Worm (Caenorhabditis elegans): ENCODE measurements around the gene F59B10.4.
A peak's percentile ranks its signal among the peaks of the same experiment; 100 is the strongest.

Gene F59B10.4

DNA sequence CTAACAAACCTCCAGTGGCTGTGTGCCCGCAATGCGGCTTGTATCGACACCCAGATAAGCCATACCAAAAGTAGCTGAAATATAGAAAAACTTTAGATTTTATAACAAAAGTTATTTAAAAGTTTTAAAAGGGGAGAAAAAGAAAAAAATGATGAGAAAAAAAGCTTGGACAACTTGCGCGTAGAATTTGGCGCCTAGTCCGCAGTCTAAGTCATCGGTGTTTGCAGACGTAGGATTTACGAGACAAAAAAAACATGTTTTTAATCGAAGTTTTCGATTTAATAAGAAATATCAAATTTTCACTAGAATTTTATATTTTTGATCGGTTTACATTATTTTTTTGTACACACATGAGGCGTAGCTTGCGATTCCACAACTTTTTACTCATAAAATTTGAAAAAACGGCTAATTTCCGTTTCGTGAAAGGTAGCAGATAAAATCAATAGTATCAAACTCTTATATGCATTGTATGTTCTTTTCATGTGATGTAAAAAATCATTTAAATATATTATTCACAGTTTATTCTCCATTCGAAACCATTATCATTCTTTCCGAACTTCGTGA lies 23.1 kb upstream of the F59B10.4 start, which contains the start of gene pro-1 (continued):
- no peak for TF ChIP-seq hpl-2 (GFP tag; optimal IDR thresholded peaks at IDR 0.05)
- TF ChIP-seq lin-13 (GFP tag; optimal IDR thresholded peaks at IDR 0.05), result peak; percentile 77

DNA sequence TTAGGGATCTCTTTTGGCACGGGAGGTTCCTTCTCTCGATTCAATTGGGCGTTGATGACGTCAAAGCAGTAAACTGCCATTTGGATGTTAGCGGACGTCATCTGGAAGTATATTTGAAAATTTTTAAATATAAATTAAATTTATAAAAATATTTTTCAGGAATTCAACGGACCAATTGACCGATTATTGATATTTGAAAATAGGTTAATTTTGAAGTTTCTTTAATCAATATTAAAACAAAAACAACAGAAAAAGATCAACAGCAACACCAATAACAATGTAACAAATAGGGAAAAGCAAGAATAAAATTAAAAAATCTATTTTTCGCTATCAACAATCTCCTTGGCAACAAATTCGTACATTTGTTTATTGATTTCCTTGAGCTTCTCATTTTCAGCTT lies 20.3 kb upstream of the F59B10.4 start, which contains the start of gene R166.3:
Gene R166.3, minus strand, starts transcription at position 101 of the 400 bp plus-strand sequence.
- TF ChIP-seq elt-3 (tag; optimal IDR thresholded peaks at IDR 0.05) (no peak), efl-1 (optimal IDR thresholded peaks at IDR 0.05) (no peak), efl-1 (GFP tag; optimal IDR thresholded peaks at IDR 0.05 in 1 of 2) (peak in 1 of 2 experiments; percentile 53)

DNA sequence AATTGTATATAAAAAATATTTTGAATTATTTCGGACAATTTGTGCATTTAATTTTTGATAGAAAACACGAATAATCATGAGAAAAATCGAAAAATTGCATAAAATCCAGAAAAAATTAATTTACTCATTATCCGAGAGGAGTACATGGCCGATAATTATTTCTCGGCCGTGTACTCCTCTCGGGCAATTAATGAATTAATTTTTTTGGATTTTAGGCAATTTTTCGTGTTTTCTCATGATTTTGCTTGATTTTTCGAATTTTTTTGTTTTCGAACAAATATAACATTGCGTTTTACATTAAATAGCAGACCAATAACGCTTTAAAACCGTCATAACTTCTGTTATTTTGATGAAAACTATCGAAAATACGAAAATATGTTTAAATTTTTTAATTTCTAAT lies 19.1 kb upstream of the F59B10.4 start:
- TF ChIP-seq pax-3 (tag; optimal IDR thresholded peaks at IDR 0.05) (peak; percentile 85), lin-15B (tag; optimal IDR thresholded peaks at IDR 0.05) (no peak), unc-62 (GFP tag; optimal IDR thresholded peaks at IDR 0.05) (no peak), fkh-10 (GFP tag; optimal IDR thresholded peaks at IDR 0.05) (no peak), ceh-90 (tag; optimal IDR thresholded peaks at IDR 0.05) (peak; percentile 89), lin-39 (tag; optimal IDR thresholded peaks at IDR 0.05) (peak; percentile 55), nhr-85 (tag) (peak; percentile 93), zag-1 (tag; optimal IDR thresholded peaks at IDR 0.05) (no peak), lsy-2 (tag; optimal IDR thresholded peaks at IDR 0.05) (peak; percentile 69 to 80), dpl-1 (GFP tag; optimal IDR thresholded peaks at IDR 0.05) (peak; percentile 42 to 73 (median 52)), elt-3 (tag; optimal IDR thresholded peaks at IDR 0.05) (no peak), egl-27 (tag; optimal IDR thresholded peaks at IDR 0.05) (no peak), pqm-1 (tag; optimal IDR thresholded peaks at IDR 0.05) (no peak), nhr-76 (tag; optimal IDR thresholded peaks at IDR 0.05) (no peak), unc-30 (tag; optimal IDR thresholded peaks at IDR 0.05) (no peak), grh-1 (GFP tag; IDR thresholded peaks at IDR 0.05) (peak; percentile 52; the same call in 1 of the 2 replicates), ceh-82 (tag; optimal IDR thresholded peaks at IDR 0.05) (peak in 2 of 3 experiments; percentile 35 to 49), hlh-17 (GFP tag; optimal IDR thresholded peaks at IDR 0.05; ENCODE audit: borderline replicate concordance) (no peak), pag-3 (tag; optimal IDR thresholded peaks at IDR 0.05; ENCODE audit: borderline replicate concordance, insufficient read depth) (no peak), nhr-19 (GFP tag; conservative IDR thresholded peaks at IDR 0.05) (peak; percentile 78), aha-1 (tag; optimal IDR thresholded peaks at IDR 0.05) (no peak), nhr-77 (tag; optimal IDR thresholded peaks at IDR 0.05) (peak; percentile 10), swsn-7 (tag; optimal IDR thresholded peaks at IDR 0.05) (peak; percentile 79), efl-3 (GFP tag; optimal IDR thresholded peaks at IDR 0.05) (peak; percentile 56), unc-86 (tag; optimal IDR thresholded peaks at IDR 0.05) (peak; percentile 58), mef-2 (tag; optimal IDR thresholded peaks at IDR 0.05) (no peak), isw-1 (GFP tag; IDR thresholded peaks at IDR 0.05) (peak; percentile 25; the same call in 1 of the 2 replicates), nhr-11 (tag; optimal IDR thresholded peaks at IDR 0.05) (peak; percentile 55), unc-98 (GFP tag; IDR thresholded peaks at IDR 0.05) (0 out of 2 replicates have a peak, but pooled peaks have one; percentile 34), nhr-71 (tag; optimal IDR thresholded peaks at IDR 0.05) (peak; percentile 87), tlp-1 (tag; optimal IDR thresholded peaks at IDR 0.05) (no peak), mdl-1 (tag; optimal IDR thresholded peaks at IDR 0.05) (no peak), zip-4 (GFP tag; optimal IDR thresholded peaks at IDR 0.05) (peak; percentile 40), ama-1 (optimal IDR thresholded peaks at IDR 0.05) (no peak), fkh-4 (tag; optimal IDR thresholded peaks at IDR 0.05; ENCODE audit: borderline replicate concordance) (peak; percentile 97), ces-1 (GFP tag; optimal IDR thresholded peaks at IDR 0.05) (no peak), irx-1 (tag; optimal IDR thresholded peaks at IDR 0.05) (peak; percentile 94), nhr-237 (tag; optimal IDR thresholded peaks at IDR 0.05) (no peak), xbp-1 (tag; optimal IDR thresholded peaks at IDR 0.05) (peak; percentile 81), tbx-2 (tag; optimal IDR thresholded peaks at IDR 0.05) (peak; percentile 88), skn-1 (tag; optimal IDR thresholded peaks at IDR 0.05) (peak; percentile 63), ztf-4 (tag; optimal IDR thresholded peaks at IDR 0.05) (no peak), Y116A8C.19 (tag; optimal IDR thresholded peaks at IDR 0.05; ENCODE audit: borderline replicate concordance) (peak; percentile 56), ceh-88 (GFP tag; IDR thresholded peaks at IDR 0.05) (no peak), hlh-4 (tag; optimal IDR thresholded peaks at IDR 0.05) (peak; percentile 70)

Data from whole organism, L1 larva.